Worm (Caenorhabditis elegans): Measurements from ENCODE around the gene spp-20.

ce11 chrV:6576567-6576966 lies 18.6 kb upstream of the spp-20 start, which contains the start of gene EGAP9.4:
- TF ChIP-seq ZK546.5 (tag; optimal IDR thresholded peaks at IDR 0.05) (no peak), elt-2 (tag; optimal IDR thresholded peaks at IDR 0.05) (no peak), nhr-76 (tag; optimal IDR thresholded peaks at IDR 0.05) (no peak), mdl-1 (tag; optimal IDR thresholded peaks at IDR 0.05) (no peak), nhr-77 (tag; optimal IDR thresholded peaks at IDR 0.05) (no peak), fos-1 (tag; optimal IDR thresholded peaks at IDR 0.05) (no peak), lin-39 (tag; optimal IDR thresholded peaks at IDR 0.05) (no peak), ceh-28 (tag; optimal IDR thresholded peaks at IDR 0.05) (no peak), fkh-2 (tag; optimal IDR thresholded peaks at IDR 0.05) (no peak), ztf-11 (tag; optimal IDR thresholded peaks at IDR 0.05) (no peak), elt-3 (tag; optimal IDR thresholded peaks at IDR 0.05) (no peak), zag-1 (tag; optimal IDR thresholded peaks at IDR 0.05) (no peak)

Data from whole organism, L3 larva.